Fruit fly (Drosophila melanogaster): Measurements from ENCODE around the gene CG17672.

CG17672 gene

DNA sequence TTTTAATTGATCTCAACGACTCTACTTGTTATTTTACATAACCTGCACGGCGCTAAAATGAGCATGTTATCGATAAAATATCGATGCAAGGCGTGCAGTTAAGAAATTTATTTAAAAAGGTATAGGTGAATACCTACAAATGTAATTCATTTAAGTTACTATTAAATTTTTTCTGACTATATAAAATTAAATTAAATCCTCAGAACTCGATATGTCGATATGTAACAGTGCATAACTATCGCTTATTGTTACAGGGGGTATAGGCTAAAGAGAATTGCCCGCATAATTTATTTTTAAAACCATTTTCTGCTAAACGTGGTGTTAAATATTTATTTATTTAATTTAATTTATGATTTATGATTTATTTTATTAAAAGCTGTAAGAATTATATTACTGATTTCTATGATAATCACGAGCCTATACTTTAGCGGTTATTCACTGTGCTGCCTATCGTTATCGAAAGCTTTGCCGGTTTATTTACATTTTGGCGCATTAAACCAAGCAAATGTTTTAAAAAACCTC, 10.9 kb upstream of the CG17672 start, which contains the start of the genes mRpL20 and Icmt (continued):
- peak; percentile 92 for TF ChIP-seq sob (GFP tag; IDR thresholded peaks at IDR 0.05)

DNA sequence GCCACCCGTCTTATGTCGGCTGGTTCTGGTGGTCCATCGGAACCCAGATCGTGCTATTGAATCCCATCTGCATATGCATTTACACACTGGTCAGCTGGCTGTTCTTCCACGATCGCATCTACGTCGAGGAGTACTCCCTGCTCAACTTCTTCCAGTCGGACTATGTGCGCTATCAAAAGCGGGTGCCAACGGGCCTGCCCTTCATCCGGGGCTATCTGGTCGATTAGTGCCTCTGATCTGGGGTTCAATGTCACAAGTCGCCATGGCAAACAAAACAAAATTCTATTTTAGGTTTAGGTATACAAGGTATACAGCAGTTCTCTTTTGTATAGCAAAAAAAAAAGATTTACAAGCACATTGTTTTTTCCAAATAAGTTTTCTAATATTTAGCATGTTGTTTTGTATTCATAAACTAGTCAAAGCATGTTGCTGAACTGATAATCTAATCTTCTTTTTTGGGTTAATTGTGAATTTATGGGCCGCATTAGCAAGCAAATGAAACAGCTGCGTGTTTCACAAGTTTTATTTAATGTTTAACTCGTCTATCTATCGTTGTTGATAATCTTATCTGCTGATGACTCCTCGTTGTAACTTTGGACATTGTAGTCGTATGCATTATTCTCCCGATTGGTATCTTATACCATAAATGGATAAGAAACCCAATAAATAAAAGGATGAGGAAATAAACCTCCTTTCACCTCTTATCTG, 9.4 kb upstream of the CG17672 start:
- TF ChIP-seq sug (tag; optimal IDR thresholded peaks at IDR 0.05) (peak; percentile 44), chinmo (GFP tag; IDR thresholded peaks at IDR 0.05; ENCODE audit: partially characterized antibody) (0 out of 4 replicates have a peak, but pooled peaks have one; percentile 71), abd-A (tag; optimal IDR thresholded peaks at IDR 0.05) (peak; percentile 40), mirr (GFP tag; optimal IDR thresholded peaks at IDR 0.05) (peak; percentile 25), CG34376 (GFP tag; optimal IDR thresholded peaks at IDR 0.05) (peak; percentile 88), fru (optimal IDR thresholded peaks at IDR 0.05) (no peak), ftz-f1 (GFP tag; optimal IDR thresholded peaks at IDR 0.05) (peak; percentile 64), zfh1 (GFP tag; IDR thresholded peaks at IDR 0.05) (0 out of 3 replicates have a peak, but pooled peaks have one; percentile 10), CG12391 (tag; optimal IDR thresholded peaks at IDR 0.05) (no peak), CG3847 (GFP tag; IDR thresholded peaks at IDR 0.05) (no peak), eve (GFP tag; optimal IDR thresholded peaks at IDR 0.05) (peak in 1 of 2 experiments; percentile 78), exex (tag; optimal IDR thresholded peaks at IDR 0.05) (peak; percentile 74)

DNA sequence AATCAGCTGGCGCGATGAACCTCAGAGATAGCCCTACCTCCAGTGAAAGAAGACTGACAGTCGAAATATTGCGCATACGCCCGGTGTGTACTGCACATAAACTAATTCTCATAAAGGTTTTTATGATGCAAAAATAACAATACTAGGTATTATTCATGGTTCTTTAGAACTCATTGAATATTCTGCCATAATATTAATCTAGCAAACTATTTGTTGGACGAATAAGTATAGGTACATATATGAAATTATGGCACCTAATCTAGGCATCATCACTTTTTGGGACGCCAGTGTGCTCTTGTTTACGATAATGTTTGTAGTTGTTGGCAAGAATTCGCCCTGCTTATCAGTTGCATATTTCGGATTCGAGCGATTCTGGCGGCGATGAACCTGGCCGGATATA, 7.0 kb upstream of the CG17672 start:
- no peak for TF ChIP-seq CG7745 (tag; optimal IDR thresholded peaks at IDR 0.05)
- no peak for TF ChIP-seq CG1024 (GFP tag; IDR thresholded peaks at IDR 0.05)
- TF ChIP-seq lmd (GFP tag; IDR thresholded peaks at IDR 0.05): peak; percentile 22; the same call in 1 of the 2 replicates
- TF ChIP-seq CG3995 (GFP tag; optimal IDR thresholded peaks at IDR 0.05): no peak
- TF ChIP-seq onecut (GFP tag; IDR thresholded peaks at IDR 0.05): 0 out of 2 replicates have a peak, but pooled peaks have one; percentile 22
- TF ChIP-seq CG30403 (GFP tag; optimal IDR thresholded peaks at IDR 0.05): peak; percentile 20
- no peak for TF ChIP-seq CG7928 (GFP tag; optimal IDR thresholded peaks at IDR 0.05)
- no peak for TF ChIP-seq CG17328 (GFP tag; IDR thresholded peaks at IDR 0.05)
- peak; percentile 4 for TF ChIP-seq org-1 (GFP tag; optimal IDR thresholded peaks at IDR 0.05)
- peak; percentile 62 for TF ChIP-seq Ptx1 (GFP tag; IDR thresholded peaks at IDR 0.05)
- no peak for TF ChIP-seq TFAM (GFP tag; optimal IDR thresholded peaks at IDR 0.05)
- TF ChIP-seq MESR4 (GFP tag; optimal IDR thresholded peaks at IDR 0.05): no peak
- TF ChIP-seq wor (GFP tag; IDR thresholded peaks at IDR 0.05): no peak
- TF ChIP-seq luna (GFP tag; optimal IDR thresholded peaks at IDR 0.05): no peak
- peak; percentile 22; the same call in 1 of the 3 replicates for TF ChIP-seq Dbx (GFP tag; IDR thresholded peaks at IDR 0.05)
- TF ChIP-seq slou (GFP tag; optimal IDR thresholded peaks at IDR 0.05): no peak
- peak; percentile 25 to 31 for TF ChIP-seq dpn (GFP tag; optimal IDR thresholded peaks at IDR 0.05)
- TF ChIP-seq CG12942 (GFP tag; optimal IDR thresholded peaks at IDR 0.05): no peak
- no peak for TF ChIP-seq yki (optimal IDR thresholded peaks at IDR 0.05)
- TF ChIP-seq CoRest (tag; optimal IDR thresholded peaks at IDR 0.05): peak; percentile 11
- TF ChIP-seq ERR (GFP tag; optimal IDR thresholded peaks at IDR 0.05): no peak
- no peak for TF ChIP-seq gce (GFP tag; IDR thresholded peaks at IDR 0.05)
- TF ChIP-seq gt (GFP tag; IDR thresholded peaks at IDR 0.05): no peak
- no peak for TF ChIP-seq CG14710 (tag; optimal IDR thresholded peaks at IDR 0.05)
- TF ChIP-seq Asciz (GFP tag; optimal IDR thresholded peaks at IDR 0.05): no peak
- TF ChIP-seq aop (GFP tag; IDR thresholded peaks at IDR 0.05): no peak
- peak; percentile 46 for TF ChIP-seq dmrt99B (tag; optimal IDR thresholded peaks at IDR 0.05)
- TF ChIP-seq Sox100B (GFP tag; optimal IDR thresholded peaks at IDR 0.05): peak; percentile 5
- TF ChIP-seq CG12155 (GFP tag; optimal IDR thresholded peaks at IDR 0.05): peak; percentile 6
- TF ChIP-seq CG33213 (GFP tag; optimal IDR thresholded peaks at IDR 0.05): no peak
- TF ChIP-seq CG6854 (GFP tag; optimal IDR thresholded peaks at IDR 0.05): no peak
- no peak for TF ChIP-seq CG32772 (GFP tag; IDR thresholded peaks at IDR 0.05)
- no peak for TF ChIP-seq Nf-YB (GFP tag; optimal IDR thresholded peaks at IDR 0.05)
- TF ChIP-seq z (GFP tag; IDR thresholded peaks at IDR 0.05): no peak
- peak; percentile 14 for TF ChIP-seq mirr (GFP tag; optimal IDR thresholded peaks at IDR 0.05)
- peak; percentile 20 for TF ChIP-seq CG12769 (tag; optimal IDR thresholded peaks at IDR 0.05)

Measured in whole organism, embryonic.